Worm (Caenorhabditis elegans) whole organism, young adult: ENCODE data around the gene npr-40.

Experiments
- Y56A3A.18 ChIP-seq: fragments of 200-800 bp; sonication (Bioruptor generic); IDR thresholded peaks from 2 replicates; pipeline ENCODE4 v1.3.6; 2022; ENCODE audit warnings: missing genetic modification reagents, missing genetic modification characterization, missing compliant biosample characterization
- dox-1 ChIP-seq: fragments of 200-800 bp; sonication (Bioruptor generic); IDR thresholded peaks from 2 replicates; pipeline ENCODE4 v1.3.6; 2022; ENCODE audit warnings: missing genetic modification reagents, missing genetic modification characterization, missing compliant biosample characterization
- ets-4 ChIP-seq: fragments of 200-800 bp; sonication (Bioruptor generic); optimal IDR thresholded peaks from 2 replicates; lab custom pipeline; 2018; ENCODE audit warnings: mild to moderate bottlenecking, missing genetic modification characterization, missing compliant biosample characterization

DNA sequence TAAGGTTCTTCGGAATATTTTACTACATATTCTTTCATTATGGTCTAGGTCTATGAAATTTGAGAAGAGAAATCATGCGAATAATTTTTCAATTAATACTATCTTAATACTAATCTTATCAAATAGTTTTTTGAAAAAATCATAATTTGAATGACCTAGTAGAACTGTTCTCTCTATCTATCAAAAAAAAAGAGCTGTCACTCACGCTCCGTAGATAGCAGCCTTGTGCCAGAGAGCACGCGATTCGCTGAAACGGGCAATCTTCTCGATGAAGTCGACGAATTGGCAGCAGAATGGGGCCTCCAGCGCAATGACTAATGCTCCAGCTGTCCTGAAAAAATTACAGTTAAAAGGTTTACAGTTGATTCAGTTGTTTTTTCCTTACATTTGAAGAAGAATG lies 51.0 kb downstream of the npr-40 start:
- no peak for TF ChIP-seq ets-4 (GFP tag; lab: Kevin White, UChicago)
- TF ChIP-seq Y56A3A.18 (GFP tag; lab: Robert Waterston, UW) = no peak
- no peak for TF ChIP-seq dox-1
